Worm (Caenorhabditis elegans) whole organism, L4 larva: ENCODE measurements around the gene pdi-2.

ENCODE experiments used
- F37D6.2 ChIP-seq: sonication (generic microtip); optimal IDR thresholded peaks from 2 replicates; lab custom pipeline; 2016; ENCODE audit warnings: mild to moderate bottlenecking, missing genetic modification characterization, missing compliant biosample characterization
- F44E2.7 ChIP-seq: fragments of 200-800 bp; sonication (Bioruptor generic); IDR thresholded peaks from 2 replicates; pipeline ENCODE4 v2.1.2; 2022; ENCODE audit warnings: missing genetic modification characterization, missing compliant biosample characterization
- Y105C5A.15 ChIP-seq: fragments of 200-800 bp; sonication (Bioruptor generic); IDR thresholded peaks from 2 replicates; pipeline ENCODE4 v1.3.6; 2022; ENCODE audit warnings: missing genetic modification characterization, missing compliant biosample characterization
- ZK337.2 ChIP-seq: fragments of 200-800 bp; sonication (Bioruptor generic); IDR thresholded peaks from 2 replicates; pipeline ENCODE4 v1.3.6; 2022; ENCODE audit warnings: missing genetic modification reagents, missing genetic modification characterization, missing compliant biosample characterization
- ZK546.5 ChIP-seq, 2 experiments: sonication (generic microtip); optimal IDR thresholded peaks; 2 replicates each; lab custom pipeline; 2017; ENCODE audit warnings: missing biosample characterization in 2 of 2, missing genetic modification characterization in 2 of 2
- aha-1 ChIP-seq: fragments of 150-350 bp; peaks from one replicate; lab custom pipeline; 2014; ENCODE audit warnings: missing biosample characterization, missing genetic modification characterization
- aly-2 ChIP-seq: sonication (generic microtip); optimal IDR thresholded peaks from 2 replicates; lab custom pipeline; 2018; ENCODE audit warnings: missing biosample characterization, missing genetic modification characterization
- ama-1 ChIP-seq: fragments of 150-350 bp; optimal IDR thresholded peaks from 2 replicates; lab custom pipeline; 2014; ENCODE audit warnings: inconsistent platforms, mixed read lengths
- ceh-20 ChIP-seq: fragments of 200-800 bp; sonication (Bioruptor generic); IDR thresholded peaks from 2 replicates; pipeline ENCODE4 v1.3.6; 2022; ENCODE audit warnings: missing genetic modification reagents, missing genetic modification characterization, missing compliant biosample characterization
- ceh-28 ChIP-seq: fragments of 150-350 bp; optimal IDR thresholded peaks from 2 replicates; lab custom pipeline; 2014; ENCODE audit warnings: missing biosample characterization, missing genetic modification reagents, missing genetic modification characterization
- ceh-82 ChIP-seq: sonication (generic microtip); optimal IDR thresholded peaks from 2 replicates; lab custom pipeline; 2017; ENCODE audit warnings: missing biosample characterization, missing genetic modification characterization
- daf-16 ChIP-seq, 3 experiments: sonication (generic microtip); optimal IDR thresholded peaks; 2 replicates each; lab custom pipeline; 2016 to 2017; ENCODE audit warnings: missing genetic modification characterization in 3 of 3, missing genetic modification reagents in 3 of 3, mild to moderate bottlenecking in 2 of 3, missing compliant biosample characterization in 2 of 3, missing biosample characterization in 1 of 3, moderate library complexity in 1 of 3
- daf-19 ChIP-seq: fragments of 200-800 bp; sonication (Bioruptor generic); conservative IDR thresholded peaks from 2 replicates; pipeline ENCODE4 v1.3.6; 2022; ENCODE audit warnings: missing genetic modification characterization, missing compliant biosample characterization
- daf-8 ChIP-seq: fragments of 200-800 bp; sonication (Bioruptor generic); IDR thresholded peaks from 2 replicates; pipeline ENCODE4 v1.3.6; 2022; ENCODE audit warnings: missing genetic modification characterization, missing compliant biosample characterization
- dmd-6 ChIP-seq: fragments of 200-800 bp; sonication (Bioruptor generic); IDR thresholded peaks from 2 replicates; pipeline ENCODE4 v1.3.6; 2022; ENCODE audit warnings: missing genetic modification reagents, missing genetic modification characterization, missing compliant biosample characterization
- dpl-1 ChIP-seq: fragments of 150-350 bp; optimal IDR thresholded peaks from 2 replicates; lab custom pipeline; 2014; ENCODE audit warnings: missing biosample characterization, missing genetic modification reagents, missing genetic modification characterization
- dve-1 ChIP-seq: sonication (generic microtip); optimal IDR thresholded peaks from 2 replicates; lab custom pipeline; 2017; ENCODE audit warnings: antibody characterized with exemption, mild to moderate bottlenecking, missing genetic modification characterization, missing compliant biosample characterization; ENCODE audit not compliant: insufficient read depth
- egl-43 ChIP-seq: fragments of 200-800 bp; sonication (Bioruptor generic); IDR thresholded peaks from 2 replicates; pipeline ENCODE4 v1.3.6; 2022; ENCODE audit warnings: missing genetic modification reagents, missing genetic modification characterization, missing compliant biosample characterization
- fos-1 ChIP-seq: fragments of 150-350 bp; optimal IDR thresholded peaks from 2 replicates; lab custom pipeline; 2014; ENCODE audit warnings: missing biosample characterization, missing genetic modification characterization
- gei-8 ChIP-seq: fragments of 200-800 bp; sonication (Bioruptor generic); optimal IDR thresholded peaks from 2 replicates; lab custom pipeline; 2018; ENCODE audit warnings: mild to moderate bottlenecking, missing genetic modification characterization, missing compliant biosample characterization
- hlh-11 ChIP-seq: fragments of 200-800 bp; sonication (Bioruptor generic); optimal IDR thresholded peaks from 2 replicates; lab custom pipeline; 2018; ENCODE audit warnings: mild to moderate bottlenecking, missing genetic modification characterization, missing compliant biosample characterization
- hlh-30 ChIP-seq: sonication (generic microtip); optimal IDR thresholded peaks from 2 replicates; lab custom pipeline; 2017; ENCODE audit warnings: antibody characterized with exemption, mild to moderate bottlenecking, missing genetic modification characterization, missing compliant biosample characterization; ENCODE audit not compliant: insufficient read depth
- hmg-1.1 ChIP-seq: fragments of 200-800 bp; sonication (Bioruptor generic); IDR thresholded peaks from 2 replicates; pipeline ENCODE4 v1.3.6; 2022; ENCODE audit warnings: missing genetic modification reagents, missing genetic modification characterization, missing compliant biosample characterization
- lin-13 ChIP-seq: fragments of 150-350 bp; optimal IDR thresholded peaks from 2 replicates; lab custom pipeline; 2014; ENCODE audit warnings: missing biosample characterization, missing genetic modification reagents, missing genetic modification characterization
- lin-29 ChIP-seq: fragments of 200-800 bp; sonication (Bioruptor generic); IDR thresholded peaks from 2 replicates; pipeline ENCODE4 v1.3.6; 2022; ENCODE audit warnings: missing genetic modification reagents, missing genetic modification characterization, missing compliant biosample characterization
- lin-38 ChIP-seq: fragments of 200-800 bp; sonication (Bioruptor generic); IDR thresholded peaks from 2 replicates; pipeline ENCODE4 v1.3.6; 2022; ENCODE audit warnings: missing genetic modification reagents, missing genetic modification characterization, missing compliant biosample characterization
- lin-39 ChIP-seq: fragments of 150-350 bp; optimal IDR thresholded peaks from 2 replicates; lab custom pipeline; 2014; ENCODE audit warnings: missing biosample characterization, missing genetic modification reagents, missing genetic modification characterization
- lsy-2 ChIP-seq, 2 experiments: fragments of 150-350 bp in 1 of 2; sonication (generic microtip) in 1 of 2; optimal IDR thresholded peaks; 2 replicates each; lab custom pipeline; 2014 to 2017; ENCODE audit warnings: missing biosample characterization in 2 of 2, missing genetic modification characterization in 2 of 2
- mdl-1 ChIP-seq, 2 experiments: fragments of 150-350 bp in 1 of 2; sonication (generic microtip) in 1 of 2; optimal IDR thresholded peaks; 2 replicates each; lab custom pipeline; 2014 to 2017; ENCODE audit warnings: missing biosample characterization in 2 of 2, missing genetic modification characterization in 2 of 2
- mes-2 ChIP-seq: sonication (generic microtip); optimal IDR thresholded peaks from 2 replicates; lab custom pipeline; 2016; ENCODE audit warnings: missing genotype, mild to moderate bottlenecking, missing genetic modification characterization, missing compliant biosample characterization; ENCODE audit not compliant: poor library complexity, severe bottlenecking
- mxl-2 ChIP-seq: fragments of 200-800 bp; sonication (Bioruptor generic); conservative IDR thresholded peaks from 2 replicates; pipeline ENCODE4 v1.3.6; 2022; ENCODE audit warnings: missing genetic modification reagents, missing genetic modification characterization, missing compliant biosample characterization
- nhr-102 ChIP-seq: sonication (generic microtip); optimal IDR thresholded peaks from 2 replicates; lab custom pipeline; 2016; ENCODE audit warnings: mild to moderate bottlenecking, missing genetic modification characterization, moderate library complexity, missing compliant biosample characterization
- nhr-25 ChIP-seq: sonication (generic microtip); optimal IDR thresholded peaks from 2 replicates; lab custom pipeline; 2017; ENCODE audit warnings: missing genetic modification characterization, mild to moderate bottlenecking, missing compliant biosample characterization, antibody characterized with exemption, moderate library complexity, borderline replicate concordance; ENCODE audit not compliant: insufficient read depth
- nhr-28 ChIP-seq: fragments of 150-350 bp; optimal IDR thresholded peaks from 2 replicates; lab custom pipeline; 2014; ENCODE audit warnings: missing biosample characterization, missing genetic modification characterization
- nhr-48 ChIP-seq: sonication (generic microtip); optimal IDR thresholded peaks from 2 replicates; lab custom pipeline; 2016; ENCODE audit warnings: mild to moderate bottlenecking, missing genetic modification characterization, missing compliant biosample characterization
- nhr-77 ChIP-seq: fragments of 150-350 bp; optimal IDR thresholded peaks from 2 replicates; lab custom pipeline; 2014; ENCODE audit warnings: missing biosample characterization, missing genetic modification characterization
- pha-4 ChIP-seq, 2 experiments: fragments of 150-350 bp in 1 of 2; fragments of 200-800 bp in 1 of 2; sonication (Bioruptor generic) in 1 of 2; IDR thresholded peaks in 1 of 2; optimal IDR thresholded peaks in 1 of 2; 2 replicates each; pipeline versions ENCODE4 v1.3.6 to Lab custom; 2014 to 2022; ENCODE audit warnings: missing genetic modification characterization in 2 of 2, missing genetic modification reagents in 2 of 2, missing biosample characterization in 1 of 2, missing compliant biosample characterization in 1 of 2
- php-3 ChIP-seq: fragments of 200-800 bp; sonication (Bioruptor generic); IDR thresholded peaks from 2 replicates; pipeline ENCODE4 v1.3.6; 2022; ENCODE audit warnings: missing genetic modification reagents, missing genetic modification characterization, missing compliant biosample characterization
- pqm-1 ChIP-seq: sonication (generic microtip); optimal IDR thresholded peaks from 2 replicates; lab custom pipeline; 2017; ENCODE audit warnings: missing biosample characterization, missing genetic modification characterization
- saeg-2 ChIP-seq: fragments of 200-800 bp; sonication (Bioruptor generic); IDR thresholded peaks from 2 replicates; pipeline ENCODE4 v1.3.6; 2022; ENCODE audit warnings: missing genetic modification reagents, missing genetic modification characterization, missing compliant biosample characterization
- tra-1 ChIP-seq: fragments of 200-800 bp; sonication (Bioruptor generic); IDR thresholded peaks from 2 replicates; pipeline ENCODE4 v1.3.6; 2022; ENCODE audit warnings: missing genetic modification reagents, missing genetic modification characterization, missing compliant biosample characterization
- unc-130 ChIP-seq: sonication (generic microtip); optimal IDR thresholded peaks from 2 replicates; lab custom pipeline; 2016; ENCODE audit warnings: missing genetic modification reagents, missing genetic modification characterization, missing compliant biosample characterization
- unc-62 ChIP-seq, 3 experiments: fragments of 150-350 bp in 1 of 3; sonication (generic microtip); optimal IDR thresholded peaks in 2 of 3; peaks in 1 of 3; 1 replicate in 1 of 3; 2 replicates in 2 of 3; lab custom pipeline; 2014 to 2017; ENCODE audit warnings: missing biosample characterization in 3 of 3, missing genetic modification characterization in 3 of 3, missing genetic modification reagents in 3 of 3, missing genotype in 1 of 3
- zip-2 ChIP-seq: fragments of 150-350 bp; optimal IDR thresholded peaks from 2 replicates; lab custom pipeline; 2014; ENCODE audit warnings: missing biosample characterization, missing genetic modification characterization

Gene pdi-2

DNA sequence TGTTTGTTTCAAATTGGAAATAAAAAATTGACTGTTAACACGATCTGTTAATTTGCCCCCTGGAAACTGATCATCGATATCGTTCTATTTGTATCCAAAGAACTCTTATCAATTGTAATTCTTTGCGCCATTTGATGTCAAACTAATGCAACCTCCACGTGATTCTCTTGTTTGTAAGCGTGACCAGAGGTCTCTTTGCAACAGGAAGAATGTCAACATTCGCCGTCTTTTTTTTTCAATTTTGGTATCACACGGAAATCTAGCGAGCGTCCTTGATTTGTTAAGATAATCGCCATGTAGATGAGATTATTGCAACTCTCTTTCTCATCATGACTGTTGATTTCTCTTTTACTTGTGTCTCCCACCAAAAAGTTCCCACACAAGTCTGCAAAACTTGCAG, 5.0 kb downstream of the pdi-2 start (continued):
- TF ChIP-seq pqm-1, result peak; percentile 52
- TF ChIP-seq lin-13 (GFP tag; lab: Kevin White, UChicago), result no peak
- TF ChIP-seq ceh-20 (GFP tag; lab: Robert Waterston, UW), result no peak
- TF ChIP-seq mes-2, result peak; percentile 51
- no peak for TF ChIP-seq aly-2 (tag; lab: Kevin White, UChicago)
- peak; percentile 56; the same call in 1 of the 2 replicates for TF ChIP-seq tra-1 (GFP tag; lab: Robert Waterston, UW)
- TF ChIP-seq gei-8 (GFP tag; lab: Kevin White, UChicago), result peak; percentile 13
- TF ChIP-seq dmd-6 (GFP tag; lab: Robert Waterston, UW), result peak; percentile 92

DNA sequence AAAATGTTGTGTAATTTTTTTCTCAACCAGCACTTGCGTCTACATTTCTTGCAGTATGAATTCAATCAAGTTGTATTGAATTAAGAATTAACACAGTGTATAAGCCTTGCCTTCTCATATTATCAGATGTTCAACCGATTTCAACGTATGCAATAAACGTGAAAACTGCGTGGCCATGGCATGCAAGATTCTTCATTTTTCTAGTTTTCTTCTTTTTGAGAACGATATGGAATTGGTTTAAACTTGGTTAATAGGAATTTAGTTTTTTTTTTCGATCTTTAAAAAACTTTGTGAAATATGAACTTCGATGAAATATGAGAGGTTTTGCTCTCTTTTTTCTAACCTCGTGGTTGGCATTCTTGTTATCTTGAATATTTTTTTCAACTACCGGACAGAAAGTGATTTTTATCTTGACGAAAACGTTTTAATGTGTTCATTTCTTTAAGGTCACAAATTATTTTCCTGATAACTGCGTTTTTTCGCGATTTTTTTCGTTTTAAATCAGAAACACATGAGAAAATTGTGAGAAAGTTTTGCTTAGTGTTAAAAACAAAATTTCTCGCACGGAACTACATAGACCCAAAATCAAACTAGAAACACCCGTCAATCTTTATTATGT, 6.6 kb downstream of the pdi-2 start:
- TF ChIP-seq dpl-1 (GFP tag; lab: Kevin White, UChicago) (no peak), hlh-30 (tag; lab: Kevin White, UChicago) (peak; percentile 50), mdl-1 (tag; optimal IDR thresholded peaks at IDR 0.05; lab: Kevin White, UChicago) (peak in 1 of 2 experiments; percentile 65), ZK337.2 (GFP tag; lab: Robert Waterston, UW) (no peak), ceh-20 (GFP tag; lab: Robert Waterston, UW) (0 out of 2 replicates have a peak, but pooled peaks have one; percentile 9), nhr-28 (tag; lab: Kevin White, UChicago) (peak; percentile 75), daf-16 (GFP tag; optimal IDR thresholded peaks at IDR 0.05; lab: Kevin White, UChicago) (no peak), daf-16 (tag; optimal IDR thresholded peaks at IDR 0.05; lab: Kevin White, UChicago) (peak; percentile 43), lin-29 (GFP tag; lab: Robert Waterston, UW) (no peak), Y105C5A.15 (GFP tag; lab: Robert Waterston, UW) (no peak), daf-19 (GFP tag; lab: Robert Waterston, UW) (no peak), aha-1 (tag; lab: Kevin White, UChicago) (peak; percentile 75), unc-62 (GFP tag; optimal IDR thresholded peaks at IDR 0.05 in 1 of 2; lab: Kevin White, UChicago) (peak in 1 of 2 experiments; percentile 57), unc-62 (tag; optimal IDR thresholded peaks at IDR 0.05; lab: Kevin White, UChicago) (no peak), lsy-2 (tag; optimal IDR thresholded peaks at IDR 0.05; lab: Kevin White, UChicago) (peak in 1 of 2 experiments; percentile 20), mxl-2 (GFP tag; lab: Robert Waterston, UW) (peak; percentile 71; the same call in 1 of the 2 replicates), hmg-1.1 (GFP tag; lab: Robert Waterston, UW) (no peak), tra-1 (GFP tag; lab: Robert Waterston, UW) (0 out of 2 replicates have a peak, but pooled peaks have one; percentile 5), nhr-48 (peak; percentile 24), php-3 (GFP tag; lab: Robert Waterston, UW) (0 out of 2 replicates have a peak, but pooled peaks have one; percentile 42), daf-8 (no peak), nhr-77 (tag; lab: Kevin White, UChicago) (peak; percentile 51), hlh-11 (peak; percentile 59), dve-1 (tag; lab: Kevin White, UChicago) (peak; percentile 71), pqm-1 (peak; percentile 78), ceh-82 (tag; lab: Kevin White, UChicago) (no peak), F44E2.7 (GFP tag; lab: Robert Waterston, UW) (no peak), dmd-6 (GFP tag; lab: Robert Waterston, UW) (peak; percentile 84)
- TF ChIP-seq, all 104 proteins: peak for 17

DNA sequence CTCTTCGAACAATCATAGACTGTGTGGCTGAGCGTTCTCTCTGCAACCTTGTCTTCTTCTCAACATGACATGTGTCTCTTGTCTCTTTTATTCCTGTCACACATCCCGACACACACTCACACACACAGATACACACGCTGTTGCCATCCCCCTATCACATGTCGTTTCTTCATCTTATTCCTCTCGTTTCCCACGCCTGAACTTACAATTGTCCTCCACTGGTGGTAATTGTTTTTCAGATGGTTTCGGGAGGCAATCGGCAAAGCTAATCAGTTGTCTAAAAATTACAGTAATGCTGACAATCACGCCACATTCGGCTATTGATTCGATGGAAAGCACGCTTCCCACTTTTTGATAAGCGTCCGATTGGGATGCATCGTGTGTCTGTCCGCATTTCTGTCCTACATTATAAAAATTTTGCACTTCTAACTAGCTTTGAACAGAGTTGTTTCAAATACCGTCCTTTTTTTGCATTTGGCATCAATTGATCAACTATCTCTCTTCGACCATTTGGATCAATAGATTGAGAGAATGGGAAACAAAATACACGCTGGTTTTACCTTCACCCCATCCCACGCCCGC, 8.3 kb downstream of the pdi-2 start, which contains the start of gene nhr-35:
Gene nhr-35, plus strand, starts transcription at position 532 of the 582 bp plus-strand sequence.
- TF ChIP-seq saeg-2 (GFP tag; lab: Robert Waterston, UW) (peak; percentile 75), unc-130 (no peak), lin-38 (GFP tag; lab: Robert Waterston, UW) (peak; percentile 36; the same call in 1 of the 2 replicates), ama-1 (lab: Kevin White, UChicago) (no peak), ceh-28 (tag; lab: Kevin White, UChicago) (no peak), nhr-102 (tag; lab: Kevin White, UChicago) (peak; percentile 93), ZK546.5 (tag; optimal IDR thresholded peaks at IDR 0.05; lab: Kevin White, UChicago) (no peak), egl-43 (0 out of 2 replicates have a peak, but pooled peaks have one; percentile 18), nhr-25 (tag; lab: Kevin White, UChicago) (no peak), F37D6.2 (tag; lab: Kevin White, UChicago) (no peak), fos-1 (tag; lab: Kevin White, UChicago) (no peak), unc-62 (GFP tag; optimal IDR thresholded peaks at IDR 0.05 in 1 of 2; lab: Kevin White, UChicago) (peak; percentile 53 to 100), unc-62 (tag; optimal IDR thresholded peaks at IDR 0.05; lab: Kevin White, UChicago) (no peak), zip-2 (tag; lab: Kevin White, UChicago) (no peak), lin-39 (no peak), pha-4 (GFP tag; IDR thresholded peaks at IDR 0.05; lab: Robert Waterston, UW) (peak; percentile 61), pha-4 (tag; optimal IDR thresholded peaks at IDR 0.05; lab: Kevin White, UChicago) (no peak)
